Worm (Caenorhabditis elegans): ENCODE results near the gene Y32B12B.4.

- no peak for TF ChIP-seq ztf-28 (GFP tag; IDR thresholded peaks at IDR 0.05)
- TF ChIP-seq ccch-3 (GFP tag; optimal IDR thresholded peaks at IDR 0.05), result no peak
- TF ChIP-seq cebp-2 (GFP tag; IDR thresholded peaks at IDR 0.05), result no peak
- TF ChIP-seq ama-1 (optimal IDR thresholded peaks at IDR 0.05), result no peak
- TF ChIP-seq ama-1 (GFP tag; optimal IDR thresholded peaks at IDR 0.05), result no peak
- no peak for TF ChIP-seq aptf-2 (GFP tag; conservative IDR thresholded peaks at IDR 0.05)
Observed at ce11 chrV:16527796-16528195, 25.3 kb upstream of the Y32B12B.4 start, which contains the start of gene F36D3.16.

All from whole organism, young adult.